Fruit fly (Drosophila melanogaster) whole organism: ENCODE data around the gene hmw.

ENCODE experiments used
- CG8478 ChIP-seq: fragments of >200 bp; optimal IDR thresholded peaks from 2 replicates; lab custom pipeline; 2018; ENCODE audit warnings: inconsistent platforms
- Dll ChIP-seq: fragments of >200 bp; optimal IDR thresholded peaks from 2 replicates; lab custom pipeline; 2017
- pan ChIP-seq: fragments of >200 bp; optimal IDR thresholded peaks from 2 replicates; lab custom pipeline; 2017
- psq ChIP-seq: fragments of >200 bp; optimal IDR thresholded peaks from 2 replicates; lab custom pipeline; 2017
- usp ChIP-seq: fragments of >200 bp; optimal IDR thresholded peaks from 2 replicates; lab custom pipeline; 2017; ENCODE audit warnings: missing biosample characterization, missing genetic modification characterization, mixed read lengths

DNA sequence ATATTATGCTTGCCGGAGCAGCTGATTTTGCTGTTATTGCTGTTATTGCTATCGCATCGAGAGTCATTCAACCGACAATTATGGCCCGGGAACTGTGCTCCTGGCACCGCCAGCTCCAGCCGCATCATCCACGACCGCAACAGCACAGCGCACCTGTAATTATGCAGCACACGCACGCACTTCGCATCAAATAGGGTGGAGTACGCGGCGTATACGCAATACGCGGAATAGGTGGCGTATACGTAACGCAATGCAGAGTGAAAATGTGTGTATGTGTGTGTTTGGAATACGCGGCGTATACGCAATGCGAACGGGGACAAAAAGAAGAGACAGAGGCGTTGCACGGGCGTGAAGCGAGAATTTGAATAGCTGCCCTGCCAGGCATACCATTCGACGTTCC, 6.0 kb upstream of the hmw start:
- TF ChIP-seq usp (GFP tag; lab: Kevin White, UChicago) (no peak), pan (lab: Kevin White, UChicago) (no peak), CG8478 (lab: Kevin White, UChicago) (no peak), psq (lab: Kevin White, UChicago) (no peak), Dll (lab: Kevin White, UChicago) (no peak)
